Worm (Caenorhabditis elegans) whole organism, L1 larva: ENCODE results near the gene vhp-1.
A peak's percentile ranks its signal among the peaks of the same experiment; 100 is the strongest.

Experiments
- C34B4.2 ChIP-seq: sonication (generic microtip); optimal IDR thresholded peaks from 2 replicates; lab custom pipeline; 2017; ENCODE audit warnings: mild to moderate bottlenecking, missing genetic modification characterization, missing compliant biosample characterization
- ceh-63 ChIP-seq: fragments of 200-800 bp; sonication (Bioruptor generic); optimal IDR thresholded peaks from 2 replicates; lab custom pipeline; 2018; ENCODE audit warnings: mild to moderate bottlenecking, missing genetic modification characterization, missing compliant biosample characterization
- ceh-88 ChIP-seq: fragments of 200-800 bp; sonication (Bioruptor generic); IDR thresholded peaks from 2 replicates; pipeline ENCODE4 v1.3.6; 2022; ENCODE audit warnings: missing genetic modification characterization, missing compliant biosample characterization
- efl-3 ChIP-seq: fragments of 200-800 bp; sonication (Bioruptor generic); optimal IDR thresholded peaks from 2 replicates; lab custom pipeline; 2018; ENCODE audit warnings: mild to moderate bottlenecking, missing genetic modification characterization, missing compliant biosample characterization
- egl-13 ChIP-seq: sonication (generic microtip); optimal IDR thresholded peaks from 2 replicates; lab custom pipeline; 2016; ENCODE audit warnings: missing genotype, missing genetic modification reagents, missing genetic modification characterization, missing compliant biosample characterization
- ets-5 ChIP-seq: fragments of 200-800 bp; sonication (Bioruptor generic); IDR thresholded peaks from 2 replicates; pipeline ENCODE4 v1.3.6; 2022; ENCODE audit warnings: missing genetic modification characterization, missing compliant biosample characterization
- fos-1 ChIP-seq: fragments of 150-350 bp; optimal IDR thresholded peaks from 2 replicates; lab custom pipeline; 2014; ENCODE audit warnings: missing biosample characterization, missing genetic modification characterization
- grh-1 ChIP-seq: fragments of 200-800 bp; sonication (Bioruptor generic); IDR thresholded peaks from 2 replicates; pipeline ENCODE4 v1.3.6; 2022; ENCODE audit warnings: missing genetic modification reagents, missing genetic modification characterization, missing compliant biosample characterization
- hlh-4 ChIP-seq: sonication (generic microtip); optimal IDR thresholded peaks from 2 replicates; lab custom pipeline; 2016; ENCODE audit warnings: mild to moderate bottlenecking, missing genetic modification characterization, missing compliant biosample characterization
- isw-1 ChIP-seq: fragments of 200-800 bp; sonication (Bioruptor generic); IDR thresholded peaks from 2 replicates; pipeline ENCODE4 v1.3.6; 2022; ENCODE audit warnings: missing genetic modification characterization, missing compliant biosample characterization
- jun-1 ChIP-seq: fragments of 150-350 bp; optimal IDR thresholded peaks from 2 replicates; lab custom pipeline; 2014; ENCODE audit warnings: missing biosample characterization, missing genetic modification reagents, missing genetic modification characterization
- lin-13 ChIP-seq: fragments of 150-350 bp; optimal IDR thresholded peaks from 2 replicates; lab custom pipeline; 2014; ENCODE audit warnings: missing biosample characterization, missing genetic modification reagents, missing genetic modification characterization
- lin-15B ChIP-seq: fragments of 150-350 bp; sonication (generic microtip); optimal IDR thresholded peaks from 3 replicates; lab custom pipeline; 2014; ENCODE audit warnings: missing biosample characterization, missing genetic modification characterization
- mdl-1 ChIP-seq, 2 experiments: fragments of 150-350 bp; optimal IDR thresholded peaks; 2 replicates each; lab custom pipeline; 2014 to 2017; ENCODE audit warnings: missing biosample characterization in 2 of 2, missing genetic modification characterization in 2 of 2, inconsistent platforms in 1 of 2
- mef-2 ChIP-seq: fragments of 150-350 bp; optimal IDR thresholded peaks from 2 replicates; lab custom pipeline; 2014; ENCODE audit warnings: missing biosample characterization, missing genetic modification characterization
- nhr-47 ChIP-seq: sonication (generic microtip); optimal IDR thresholded peaks from 2 replicates; lab custom pipeline; 2016; ENCODE audit warnings: mild to moderate bottlenecking, missing genetic modification characterization, moderate library complexity, missing compliant biosample characterization
- nhr-71 ChIP-seq: sonication (generic microtip); optimal IDR thresholded peaks from 2 replicates; lab custom pipeline; 2016; ENCODE audit warnings: mild to moderate bottlenecking, missing genetic modification characterization, moderate library complexity, missing compliant biosample characterization
- nhr-77 ChIP-seq: fragments of 150-350 bp; optimal IDR thresholded peaks from 2 replicates; lab custom pipeline; 2014; ENCODE audit warnings: missing biosample characterization, missing genetic modification characterization
- nhr-84 ChIP-seq: sonication (generic microtip); optimal IDR thresholded peaks from 2 replicates; lab custom pipeline; 2017; ENCODE audit warnings: missing biosample characterization, missing genetic modification characterization
- nhr-85 ChIP-seq: sonication (generic microtip); peaks from one replicate; lab custom pipeline; 2016; ENCODE audit warnings: missing genetic modification characterization, inconsistent platforms, missing compliant biosample characterization
- nhr-90 ChIP-seq: sonication (generic microtip); optimal IDR thresholded peaks from 2 replicates; lab custom pipeline; 2016; ENCODE audit warnings: mild to moderate bottlenecking, missing genetic modification characterization, missing compliant biosample characterization; ENCODE audit not compliant: poor library complexity
- pqm-1 ChIP-seq: sonication (generic microtip); optimal IDR thresholded peaks from 3 replicates; lab custom pipeline; 2017; ENCODE audit warnings: missing biosample characterization, missing genetic modification characterization
- rnt-1 ChIP-seq: sonication (generic microtip); optimal IDR thresholded peaks from 2 replicates; lab custom pipeline; 2016; ENCODE audit warnings: mild to moderate bottlenecking, missing genetic modification characterization, moderate library complexity, missing compliant biosample characterization
- snu-23 ChIP-seq: sonication (generic microtip); optimal IDR thresholded peaks from 2 replicates; lab custom pipeline; 2016; ENCODE audit warnings: missing genetic modification characterization, missing compliant biosample characterization
- tlp-1 ChIP-seq: fragments of 150-350 bp; optimal IDR thresholded peaks from 2 replicates; lab custom pipeline; 2014; ENCODE audit warnings: missing biosample characterization, missing genetic modification characterization
- unc-130 ChIP-seq: fragments of 150-350 bp; optimal IDR thresholded peaks from 2 replicates; lab custom pipeline; 2017; ENCODE audit warnings: missing biosample characterization, missing genetic modification characterization, inconsistent platforms
- unc-86 ChIP-seq: sonication (generic microtip); optimal IDR thresholded peaks from 2 replicates; lab custom pipeline; 2016; ENCODE audit warnings: missing genetic modification characterization, missing compliant biosample characterization
- unc-98 ChIP-seq: fragments of 200-800 bp; sonication (Bioruptor generic); IDR thresholded peaks from 2 replicates; pipeline ENCODE4 v1.3.6; 2022; ENCODE audit warnings: missing genetic modification characterization, missing compliant biosample characterization
- xbp-1 ChIP-seq: sonication (generic microtip); optimal IDR thresholded peaks from 2 replicates; lab custom pipeline; 2016; ENCODE audit warnings: missing genetic modification characterization, missing compliant biosample characterization
- zag-1 ChIP-seq: fragments of 150-350 bp; optimal IDR thresholded peaks from 2 replicates; lab custom pipeline; 2014; ENCODE audit warnings: missing biosample characterization, missing genetic modification characterization
- zip-4 ChIP-seq: fragments of 200-800 bp; sonication (Bioruptor generic); optimal IDR thresholded peaks from 2 replicates; lab custom pipeline; 2018; ENCODE audit warnings: mild to moderate bottlenecking, missing genetic modification characterization, moderate library complexity, missing compliant biosample characterization
- ztf-11 ChIP-seq, 2 experiments: sonication (generic microtip); optimal IDR thresholded peaks; 2 replicates each; lab custom pipeline; 2016 to 2017; ENCODE audit warnings: missing genetic modification characterization in 2 of 2, missing biosample characterization in 1 of 2, missing compliant biosample characterization in 1 of 2

The vhp-1 gene

ce11 chrII:5389831-5390323 lies 66.8 kb downstream of the vhp-1 start, which contains the start of gene ndx-6 (continued):
- TF ChIP-seq zip-4 (GFP tag; lab: Kevin White, UChicago) (peak; percentile 36), nhr-71 (tag; lab: Kevin White, UChicago) (peak; percentile 90), pqm-1 (no peak), nhr-47 (tag; lab: Kevin White, UChicago) (peak; percentile 90), rnt-1 (tag; lab: Kevin White, UChicago) (peak; percentile 93), nhr-77 (tag; lab: Kevin White, UChicago) (peak; percentile 52), egl-13 (tag; lab: Kevin White, UChicago) (peak; percentile 64), grh-1 (GFP tag; lab: Robert Waterston, UW) (peak; percentile 60), zag-1 (tag; lab: Kevin White, UChicago) (no peak), efl-3 (GFP tag; lab: Kevin White, UChicago) (no peak), isw-1 (peak; percentile 74), nhr-85 (tag; lab: Kevin White, UChicago) (peak; percentile 93), ceh-63 (GFP tag; lab: Kevin White, UChicago) (no peak), snu-23 (GFP tag; lab: Kevin White, UChicago) (peak; percentile 93), unc-130 (tag; lab: Kevin White, UChicago) (peak; percentile 83), xbp-1 (tag; lab: Kevin White, UChicago) (peak; percentile 88), jun-1 (tag; lab: Kevin White, UChicago) (peak; percentile 80), tlp-1 (tag; lab: Kevin White, UChicago) (no peak), C34B4.2 (tag; lab: Kevin White, UChicago) (no peak), unc-86 (tag; lab: Kevin White, UChicago) (peak; percentile 76), ets-5 (GFP tag; lab: Robert Waterston, UW) (no peak), nhr-84 (tag; lab: Kevin White, UChicago) (no peak), nhr-90 (tag; lab: Kevin White, UChicago) (peak; percentile 88), lin-13 (GFP tag; lab: Kevin White, UChicago) (peak; percentile 77), ceh-88 (no peak), mdl-1 (tag; optimal IDR thresholded peaks at IDR 0.05; lab: Kevin White, UChicago) (peak in 1 of 2 experiments; percentile 65), hlh-4 (tag; lab: Kevin White, UChicago) (no peak), unc-98 (no peak), ztf-11 (tag; optimal IDR thresholded peaks at IDR 0.05; lab: Kevin White, UChicago) (peak in 1 of 2 experiments; percentile 27), lin-15B (tag; lab: Kevin White, UChicago) (peak; percentile 59), mef-2 (tag; lab: Kevin White, UChicago) (no peak), fos-1 (peak; percentile 76)
- TF ChIP-seq, all 84 proteins: peak for 53
